Fruit fly (Drosophila melanogaster): ENCODE data around the gene nAChRbeta2.
A peak's percentile ranks its signal among the peaks of the same experiment; 100 is the strongest.

The nAChRbeta2 gene

dm6 chr3R:24525983-24526661 is 11.2 kb upstream of the nAChRbeta2 start (continued):
- no peak for TF ChIP-seq CG12155 (GFP tag; optimal IDR thresholded peaks at IDR 0.05)
- TF ChIP-seq cad (GFP tag; optimal IDR thresholded peaks at IDR 0.05): no peak
- TF ChIP-seq CG11695 (GFP tag; IDR thresholded peaks at IDR 0.05): peak; percentile 45; the same call in 1 of the 3 replicates
- no peak for TF ChIP-seq Trl (optimal IDR thresholded peaks at IDR 0.05)
- no peak for TF ChIP-seq Trl (GFP tag; optimal IDR thresholded peaks at IDR 0.05)
- TF ChIP-seq CG17568 (GFP tag; optimal IDR thresholded peaks at IDR 0.05): no peak
- no peak for TF ChIP-seq CG34224 (GFP tag; IDR thresholded peaks at IDR 0.05; ENCODE audit: partially characterized antibody)
- no peak for TF ChIP-seq MBD-R2 (GFP tag; IDR thresholded peaks at IDR 0.05)
- TF ChIP-seq CG5953 (GFP tag; IDR thresholded peaks at IDR 0.05): no peak
- no peak for TF ChIP-seq salm (tag; optimal IDR thresholded peaks at IDR 0.05)
- TF ChIP-seq Adf1 (GFP tag; IDR thresholded peaks at IDR 0.05): no peak
- TF ChIP-seq CG12391 (tag; optimal IDR thresholded peaks at IDR 0.05): no peak
- TF ChIP-seq CG15601 (tag; optimal IDR thresholded peaks at IDR 0.05): no peak
- TF ChIP-seq CG9817 (tag; optimal IDR thresholded peaks at IDR 0.05): no peak
- TF ChIP-seq ranshi (GFP tag; IDR thresholded peaks at IDR 0.05): peak; percentile 30; the same call in 1 of the 2 replicates
- TF ChIP-seq ttk (GFP tag; IDR thresholded peaks at IDR 0.05): no peak; the same call in 1 of the 2 replicates
- TF ChIP-seq hkb (optimal IDR thresholded peaks at IDR 0.05): no peak
- peak; percentile 54; the same call in 1 of the 2 replicates for TF ChIP-seq hkb (GFP tag; IDR thresholded peaks at IDR 0.05)
- TF ChIP-seq CG2116 (GFP tag; optimal IDR thresholded peaks at IDR 0.05): no peak
- TF ChIP-seq CG13424 (tag; optimal IDR thresholded peaks at IDR 0.05): peak; percentile 12
- TF ChIP-seq CG12659 (GFP tag; optimal IDR thresholded peaks at IDR 0.05): peak; percentile 6
- TF ChIP-seq Antp (GFP tag; optimal IDR thresholded peaks at IDR 0.05): no peak
- TF ChIP-seq C15 (GFP tag; IDR thresholded peaks at IDR 0.05): no peak
- no peak for TF ChIP-seq Fer2 (tag; optimal IDR thresholded peaks at IDR 0.05)
- TF ChIP-seq Pdp1 (GFP tag; optimal IDR thresholded peaks at IDR 0.05): peak in 1 of 2 experiments; percentile 21
- TF ChIP-seq Jarid2 (GFP tag; optimal IDR thresholded peaks at IDR 0.05): no peak
- no peak for TF ChIP-seq CG4282 (GFP tag; optimal IDR thresholded peaks at IDR 0.05)
- TF ChIP-seq CG6254 (GFP tag; optimal IDR thresholded peaks at IDR 0.05): no peak
- peak; percentile 90; the same call in 3 of the 4 replicates for TF ChIP-seq chinmo (GFP tag; IDR thresholded peaks at IDR 0.05; ENCODE audit: partially characterized antibody)
- TF ChIP-seq CG9437 (GFP tag; optimal IDR thresholded peaks at IDR 0.05): no peak

- TF ChIP-seq CG10543 (GFP tag; optimal IDR thresholded peaks at IDR 0.05) (peak; percentile 19), br (optimal IDR thresholded peaks at IDR 0.05) (no peak), CG13287 (GFP tag; IDR thresholded peaks at IDR 0.05; ENCODE audit: partially characterized antibody) (peak; percentile 43; the same call in 1 of the 2 replicates), CG15514 (GFP tag; optimal IDR thresholded peaks at IDR 0.05) (peak; percentile 51), abd-A (tag; optimal IDR thresholded peaks at IDR 0.05) (peak; percentile 27), chinmo (GFP tag; IDR thresholded peaks at IDR 0.05; ENCODE audit: partially characterized antibody) (peak; percentile 73; the same call in 1 of the 4 replicates), dysf (GFP tag; IDR thresholded peaks at IDR 0.05) (peak; percentile 7; the same call in 1 of the 3 replicates), CG4404 (GFP tag; IDR thresholded peaks at IDR 0.05) (no peak), onecut (GFP tag; IDR thresholded peaks at IDR 0.05) (peak; percentile 46; the same call in 1 of the 2 replicates), Bgb (GFP tag; IDR thresholded peaks at IDR 0.05; ENCODE audit: partially characterized antibody) (peak; percentile 32; the same call in 1 of the 2 replicates), zfh1 (GFP tag; IDR thresholded peaks at IDR 0.05) (no peak), Eip74EF (GFP tag; optimal IDR thresholded peaks at IDR 0.05) (peak in 1 of 2 experiments; percentile 39), Blimp-1 (GFP tag; optimal IDR thresholded peaks at IDR 0.05) (peak; percentile 87), vvl (GFP tag; IDR thresholded peaks at IDR 0.05) (0 out of 2 replicates have a peak, but pooled peaks have one; percentile 27), Rfx (GFP tag; IDR thresholded peaks at IDR 0.05) (peak; percentile 29; the same call in 1 of the 2 replicates), sc (optimal IDR thresholded peaks at IDR 0.05) (no peak), sc (GFP tag; optimal IDR thresholded peaks at IDR 0.05) (no peak), NfI (GFP tag; optimal IDR thresholded peaks at IDR 0.05) (no peak), CG8290 (GFP tag; optimal IDR thresholded peaks at IDR 0.05) (no peak), CG8290 (tag; optimal IDR thresholded peaks at IDR 0.05) (peak in 1 of 2 experiments; percentile 6), vnd (GFP tag; IDR thresholded peaks at IDR 0.05; ENCODE audit: partially characterized antibody) (0 out of 3 replicates have a peak, but pooled peaks have one; percentile 32)
Observed at dm6 chr3R:24524426-24524974, 9.6 kb upstream of the nAChRbeta2 start, which contains the start of gene Jhbp12. TSS of gene Jhbp12 (plus strand) at chr3R:24524794.
